Fruit fly (Drosophila melanogaster) whole organism, pupa: ENCODE measurements around the gene CG31898.

Experiments used
- CG10348 ChIP-seq: fragments of 200-800 bp; sonication (Bioruptor generic); IDR thresholded peaks from 2 replicates; pipeline ENCODE4 v1.3.6; 2022; ENCODE audit warnings: missing biosample characterization, missing genetic modification characterization
- CG12605 ChIP-seq: fragments of 200-800 bp; sonication (Bioruptor generic); IDR thresholded peaks from 2 replicates; pipeline ENCODE4 v1.3.6; 2022; ENCODE audit warnings: missing biosample characterization, missing genetic modification characterization
- CG13204 ChIP-seq: fragments of 200-800 bp; sonication (Bioruptor generic); optimal IDR thresholded peaks from 2 replicates; lab custom pipeline; 2018; ENCODE audit warnings: missing biosample characterization, mild to moderate bottlenecking, missing genetic modification characterization, moderate library complexity
- CG14655 ChIP-seq: fragments of 200-800 bp; sonication (Bioruptor generic); optimal IDR thresholded peaks from 3 replicates; lab custom pipeline; 2017; ENCODE audit warnings: mild to moderate bottlenecking, missing biosample characterization, missing genetic modification reagents, missing genetic modification characterization
- CG15710 ChIP-seq: fragments of 200-800 bp; sonication (Bioruptor generic); optimal IDR thresholded peaks from 2 replicates; lab custom pipeline; 2018; ENCODE audit warnings: missing biosample characterization, mild to moderate bottlenecking, missing genetic modification characterization, moderate library complexity
- CG17806 ChIP-seq: fragments of 200-800 bp; sonication (Bioruptor generic); optimal IDR thresholded peaks from 2 replicates; lab custom pipeline; 2018; ENCODE audit warnings: missing biosample characterization, mild to moderate bottlenecking, missing genetic modification characterization, moderate library complexity
- CG32121 ChIP-seq: fragments of 200-800 bp; sonication (Bioruptor generic); IDR thresholded peaks from 2 replicates; pipeline ENCODE4 v1.3.6; 2022; ENCODE audit warnings: missing biosample characterization, missing genetic modification characterization
- CG34367 ChIP-seq: fragments of 200-800 bp; sonication (Bioruptor generic); optimal IDR thresholded peaks from 2 replicates; lab custom pipeline; 2018; ENCODE audit warnings: missing biosample characterization, mild to moderate bottlenecking, missing genetic modification characterization
- CG4496 ChIP-seq: fragments of 200-800 bp; sonication (Bioruptor generic); IDR thresholded peaks from 3 replicates; pipeline ENCODE4 v1.3.6; 2022; ENCODE audit warnings: missing biosample characterization, missing genetic modification characterization
- CG8159 ChIP-seq: fragments of 200-800 bp; sonication (Bioruptor generic); optimal IDR thresholded peaks from 3 replicates; lab custom pipeline; 2018; ENCODE audit warnings: missing biosample characterization, mild to moderate bottlenecking, missing genetic modification characterization, moderate library complexity
- CG8301 ChIP-seq: fragments of 200-800 bp; sonication (Bioruptor generic); optimal IDR thresholded peaks from 2 replicates; lab custom pipeline; 2018; ENCODE audit warnings: missing biosample characterization, mild to moderate bottlenecking, missing genetic modification characterization
- CG9948 ChIP-seq: fragments of 200-800 bp; sonication (Bioruptor generic); optimal IDR thresholded peaks from 2 replicates; lab custom pipeline; 2018; ENCODE audit warnings: missing biosample characterization, mild to moderate bottlenecking, missing genetic modification characterization, moderate library complexity
- D1 ChIP-seq: fragments of 200-800 bp; sonication (Bioruptor generic); optimal IDR thresholded peaks from 2 replicates; lab custom pipeline; 2018; ENCODE audit warnings: missing biosample characterization, mild to moderate bottlenecking, missing genetic modification characterization, moderate library complexity
- EcR ChIP-seq: fragments of 200-800 bp; sonication (Bioruptor generic); optimal IDR thresholded peaks from 3 replicates; lab custom pipeline; 2019; ENCODE audit warnings: missing biosample characterization, missing genetic modification characterization, mild to moderate bottlenecking, moderate library complexity, missing genetic modification reagents
- Ets98B ChIP-seq: fragments of 200-800 bp; sonication (Bioruptor generic); IDR thresholded peaks from 2 replicates; pipeline ENCODE4 v1.3.6; 2022; ENCODE audit warnings: missing biosample characterization, missing genetic modification characterization
- Pif1A ChIP-seq: fragments of 200-800 bp; sonication (Bioruptor generic); optimal IDR thresholded peaks from 3 replicates; lab custom pipeline; 2016; ENCODE audit warnings: missing biosample characterization, missing genetic modification characterization
- Pif1B ChIP-seq: fragments of 200-800 bp; sonication (Bioruptor generic); optimal IDR thresholded peaks from 3 replicates; lab custom pipeline; 2016; ENCODE audit warnings: missing biosample characterization, missing genetic modification characterization
- Snoo ChIP-seq: fragments of 200-800 bp; sonication (Bioruptor generic); optimal IDR thresholded peaks from 3 replicates; lab custom pipeline; 2017; ENCODE audit warnings: missing biosample characterization, mild to moderate bottlenecking, missing genetic modification characterization, inconsistent platforms
- fd96Ca ChIP-seq: fragments of 200-800 bp; sonication (Bioruptor generic); IDR thresholded peaks from 3 replicates; pipeline ENCODE4 v1.3.6; 2022; ENCODE audit warnings: missing biosample characterization, missing genetic modification characterization
- gl ChIP-seq: fragments of 200-800 bp; sonication (Bioruptor generic); optimal IDR thresholded peaks from 2 replicates; lab custom pipeline; 2018; ENCODE audit warnings: missing biosample characterization, mild to moderate bottlenecking, missing genetic modification characterization
- rn ChIP-seq: fragments of 200-800 bp; sonication (Bioruptor generic); IDR thresholded peaks from 2 replicates; pipeline ENCODE4 v1.3.6; 2022; ENCODE audit warnings: missing biosample characterization, missing genetic modification characterization

Gene CG31898

dm6 chr2L:8402928-8403285, 2.7 kb downstream of the CG31898 start, which contains the start of gene fy:
fy (minus strand) TSS chr2L:8403280.
- TF ChIP-seq Snoo (no peak), Ets98B (GFP tag; lab: Robert Waterston, UW) (no peak)

dm6 chr2L:8403286-8404270, 3.4 kb downstream of the CG31898 start, which contains the start of gene emb:
emb (plus strand) TSS chr2L:8403573.
- TF ChIP-seq CG17806 (peak; percentile 3), Ets98B (GFP tag; lab: Robert Waterston, UW) (0 out of 2 replicates have a peak, but pooled peaks have one; percentile 36), CG12605 (GFP tag; lab: Robert Waterston, UW) (peak; percentile 73; the same call in 1 of the 2 replicates), CG34367 (tag; lab: Kevin White, UChicago) (peak; percentile 39), Snoo (peak; percentile 41), EcR (GFP tag; lab: Kevin White, UChicago) (peak; percentile 11), CG4496 (GFP tag; lab: Robert Waterston, UW) (peak; percentile 72), Pif1B (no peak), CG9948 (tag; lab: Kevin White, UChicago) (peak; percentile 12), fd96Ca (peak; percentile 50), CG13204 (GFP tag; lab: Kevin White, UChicago) (no peak), rn (GFP tag; lab: Robert Waterston, UW) (peak; percentile 24; the same call in 1 of the 2 replicates), CG8301 (tag; lab: Kevin White, UChicago) (no peak), CG14655 (no peak), CG32121 (GFP tag; lab: Robert Waterston, UW) (peak; percentile 49; the same call in 1 of the 2 replicates), Pif1A (GFP tag; lab: Kevin White, UChicago) (no peak), CG10348 (GFP tag; lab: Robert Waterston, UW) (no peak), CG8159 (tag; lab: Kevin White, UChicago) (peak; percentile 49), gl (peak; percentile 74), CG15710 (tag; lab: Kevin White, UChicago) (peak; percentile 35), D1 (tag; lab: Kevin White, UChicago) (no peak)

dm6 chr2L:8411530-8411929, 11.3 kb downstream of the CG31898 start, which contains the start of gene Naglu:
Naglu (minus strand) TSS chr2L:8411868.
- TF ChIP-seq EcR (GFP tag; lab: Kevin White, UChicago) (peak; percentile 57), CG13204 (GFP tag; lab: Kevin White, UChicago) (no peak), D1 (tag; lab: Kevin White, UChicago) (no peak), CG17806 (no peak), gl (no peak), CG14655 (no peak), CG34367 (tag; lab: Kevin White, UChicago) (no peak), Snoo (no peak)

dm6 chr2L:8414887-8415883, 15.0 kb downstream of the CG31898 start, which contains the start of the genes CG13398 and Akap200:
CG13398 (minus strand) TSS chr2L:8415256.
Akap200 (plus strand) TSS chr2L:8415690.
- 0 out of 3 replicates have a peak, but pooled peaks have one; percentile 15 for TF ChIP-seq CG4496 (GFP tag; lab: Robert Waterston, UW)
- no peak for TF ChIP-seq CG14655
- TF ChIP-seq Pif1B: peak; percentile 44
- TF ChIP-seq rn (GFP tag; lab: Robert Waterston, UW): no peak
- TF ChIP-seq CG17806: no peak
- peak; percentile 39 for TF ChIP-seq D1 (tag; lab: Kevin White, UChicago)
- TF ChIP-seq gl: no peak
- no peak for TF ChIP-seq EcR (GFP tag; lab: Kevin White, UChicago)
- TF ChIP-seq CG32121 (GFP tag; lab: Robert Waterston, UW): peak; percentile 44; the same call in 1 of the 2 replicates
- TF ChIP-seq CG10348 (GFP tag; lab: Robert Waterston, UW): no peak
- TF ChIP-seq Snoo: no peak
- TF ChIP-seq fd96Ca: peak; percentile 25; the same call in 1 of the 3 replicates
- peak; percentile 35 for TF ChIP-seq Ets98B (GFP tag; lab: Robert Waterston, UW)
- no peak for TF ChIP-seq CG8301 (tag; lab: Kevin White, UChicago)
- TF ChIP-seq CG13204 (GFP tag; lab: Kevin White, UChicago): no peak
- TF ChIP-seq CG34367 (tag; lab: Kevin White, UChicago): no peak
- peak; percentile 28 for TF ChIP-seq CG9948 (tag; lab: Kevin White, UChicago)
- peak; percentile 28 for TF ChIP-seq CG15710 (tag; lab: Kevin White, UChicago)
- TF ChIP-seq CG12605 (GFP tag; lab: Robert Waterston, UW): no peak
- no peak for TF ChIP-seq Pif1A (GFP tag; lab: Kevin White, UChicago)
- TF ChIP-seq CG8159 (tag; lab: Kevin White, UChicago): peak; percentile 57
